Worm (Caenorhabditis elegans): Measurements from ENCODE around the gene F08F3.8.

DNA sequence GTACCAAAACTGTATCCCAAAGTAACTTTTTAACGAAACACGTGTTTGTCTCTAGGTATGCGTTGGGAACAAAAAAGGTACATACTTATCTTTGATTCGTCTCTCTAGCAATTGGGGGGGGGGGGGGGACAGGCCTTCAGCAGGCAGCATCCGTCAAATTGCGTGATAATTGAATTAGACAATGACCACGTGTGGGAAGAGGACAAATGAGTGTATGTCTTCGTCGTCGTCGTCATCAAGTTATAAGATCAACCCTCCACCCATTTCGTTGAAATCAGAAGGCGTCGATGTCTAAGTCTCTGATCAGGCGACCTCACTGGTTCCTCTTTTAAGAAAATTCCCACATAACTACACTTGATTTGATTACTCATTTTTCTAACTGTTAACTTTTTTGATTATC is 21.7 kb downstream of the F08F3.8 start, which contains the start of gene F08F3.4:
- TF ChIP-seq ccch-3 (GFP tag; optimal IDR thresholded peaks at IDR 0.05) (no peak), F37B4.10 (GFP tag; IDR thresholded peaks at IDR 0.05) (no peak), let-526 (GFP tag; IDR thresholded peaks at IDR 0.05) (no peak), lsl-1 (GFP tag; optimal IDR thresholded peaks at IDR 0.05) (no peak), nfya-1 (tag; optimal IDR thresholded peaks at IDR 0.05; ENCODE audit: borderline replicate concordance, insufficient read depth) (no peak), ama-1 (optimal IDR thresholded peaks at IDR 0.05) (no peak), ama-1 (GFP tag; optimal IDR thresholded peaks at IDR 0.05) (no peak)
